Worm (Caenorhabditis elegans) whole organism, late embryonic: ENCODE measurements around the gene ztf-8.

Experiments used
- C08G9.2 ChIP-seq: sonication (generic microtip); optimal IDR thresholded peaks from 2 replicates; lab custom pipeline; 2016; ENCODE audit warnings: mild to moderate bottlenecking, missing genetic modification characterization, moderate library complexity, missing compliant biosample characterization
- K02D7.2 ChIP-seq: sonication (generic microtip); optimal IDR thresholded peaks from 2 replicates; lab custom pipeline; 2017; ENCODE audit warnings: mild to moderate bottlenecking, missing genetic modification characterization, missing compliant biosample characterization
- Y22D7AL.16 ChIP-seq: sonication (generic microtip); optimal IDR thresholded peaks from 2 replicates; lab custom pipeline; 2016; ENCODE audit warnings: missing genetic modification characterization, missing compliant biosample characterization
- ceh-14 ChIP-seq: sonication (generic microtip); optimal IDR thresholded peaks from 2 replicates; lab custom pipeline; 2016; ENCODE audit warnings: missing genotype, missing genetic modification characterization, missing compliant biosample characterization
- ceh-18 ChIP-seq: sonication (generic microtip); optimal IDR thresholded peaks from 2 replicates; lab custom pipeline; 2016; ENCODE audit warnings: missing genetic modification characterization, missing compliant biosample characterization
- ceh-19 ChIP-seq: fragments of 200-800 bp; sonication (Bioruptor generic); optimal IDR thresholded peaks from 2 replicates; lab custom pipeline; 2018; ENCODE audit warnings: mild to moderate bottlenecking, missing genetic modification characterization, missing compliant biosample characterization
- ceh-2 ChIP-seq: sonication (generic microtip); optimal IDR thresholded peaks from 2 replicates; lab custom pipeline; 2016; ENCODE audit warnings: missing genotype, missing genetic modification characterization, missing compliant biosample characterization
- ceh-22 ChIP-seq: sonication (generic microtip); optimal IDR thresholded peaks from 2 replicates; lab custom pipeline; 2017; ENCODE audit warnings: missing biosample characterization, missing genetic modification characterization
- ceh-30 ChIP-seq: fragments of 150-350 bp; optimal IDR thresholded peaks from 2 replicates; lab custom pipeline; 2014; ENCODE audit warnings: missing biosample characterization, missing genetic modification characterization
- ceh-34 ChIP-seq: sonication (generic microtip); optimal IDR thresholded peaks from 2 replicates; lab custom pipeline; 2016; ENCODE audit warnings: mild to moderate bottlenecking, missing genetic modification characterization, missing compliant biosample characterization
- ceh-48 ChIP-seq: sonication (generic microtip); optimal IDR thresholded peaks from 2 replicates; lab custom pipeline; 2016; ENCODE audit warnings: missing genetic modification characterization, inconsistent platforms, missing compliant biosample characterization
- ceh-6 ChIP-seq: fragments of 200-800 bp; sonication (Bioruptor generic); optimal IDR thresholded peaks from 2 replicates; lab custom pipeline; 2018; ENCODE audit warnings: mild to moderate bottlenecking, missing genetic modification characterization, missing compliant biosample characterization
- che-1 ChIP-seq: sonication (generic microtip); optimal IDR thresholded peaks from 2 replicates; lab custom pipeline; 2016; ENCODE audit warnings: mild to moderate bottlenecking, missing genetic modification characterization, missing compliant biosample characterization
- dmd-4 ChIP-seq: sonication (generic microtip); optimal IDR thresholded peaks from 2 replicates; lab custom pipeline; 2016; ENCODE audit warnings: borderline replicate concordance, missing genetic modification characterization, missing compliant biosample characterization
- elt-2 ChIP-seq: sonication (generic microtip); optimal IDR thresholded peaks from 2 replicates; lab custom pipeline; 2016; ENCODE audit warnings: missing genetic modification reagents, missing genetic modification characterization, missing compliant biosample characterization
- elt-4 ChIP-seq: sonication (generic microtip); optimal IDR thresholded peaks from 2 replicates; lab custom pipeline; 2016; ENCODE audit warnings: missing genetic modification characterization, missing compliant biosample characterization
- eyg-1 ChIP-seq: sonication (generic microtip); optimal IDR thresholded peaks from 2 replicates; lab custom pipeline; 2016; ENCODE audit warnings: missing genotype, missing genetic modification characterization, missing compliant biosample characterization
- fkh-10 ChIP-seq: fragments of 150-350 bp; optimal IDR thresholded peaks from 2 replicates; lab custom pipeline; 2014; ENCODE audit warnings: missing biosample characterization, missing genetic modification reagents, missing genetic modification characterization
- gmeb-2 ChIP-seq: sonication (generic microtip); optimal IDR thresholded peaks from 2 replicates; lab custom pipeline; 2016; ENCODE audit warnings: missing genetic modification characterization, inconsistent platforms, missing compliant biosample characterization
- hlh-13 ChIP-seq: fragments of 200-800 bp; sonication (Bioruptor generic); optimal IDR thresholded peaks from 2 replicates; lab custom pipeline; 2018; ENCODE audit warnings: mild to moderate bottlenecking, missing genetic modification characterization, missing compliant biosample characterization
- hlh-15 ChIP-seq: sonication (generic microtip); optimal IDR thresholded peaks from 2 replicates; lab custom pipeline; 2016; ENCODE audit warnings: missing genetic modification characterization, missing compliant biosample characterization
- hlh-8 ChIP-seq: sonication (generic microtip); optimal IDR thresholded peaks from 2 replicates; lab custom pipeline; 2016; ENCODE audit warnings: missing genotype, missing genetic modification characterization, missing compliant biosample characterization
- lim-6 ChIP-seq: sonication (generic microtip); optimal IDR thresholded peaks from 2 replicates; lab custom pipeline; 2016; ENCODE audit warnings: missing genetic modification characterization, missing compliant biosample characterization
- lin-11 ChIP-seq: fragments of 200-800 bp; sonication (Bioruptor generic); optimal IDR thresholded peaks from 2 replicates; lab custom pipeline; 2018; ENCODE audit warnings: mild to moderate bottlenecking, missing genetic modification characterization, missing compliant biosample characterization
- madf-2 ChIP-seq: sonication (generic microtip); optimal IDR thresholded peaks from 2 replicates; lab custom pipeline; 2017; ENCODE audit warnings: missing genetic modification characterization, missing compliant biosample characterization
- nfya-1 ChIP-seq: sonication (generic microtip); optimal IDR thresholded peaks from 2 replicates; lab custom pipeline; 2017; ENCODE audit warnings: missing genetic modification characterization, mild to moderate bottlenecking, missing compliant biosample characterization, antibody characterized with exemption, moderate library complexity
- nhr-11 ChIP-seq: fragments of 150-350 bp; optimal IDR thresholded peaks from 2 replicates; lab custom pipeline; 2014; ENCODE audit warnings: missing biosample characterization, missing genetic modification characterization
- nhr-232 ChIP-seq: sonication (generic microtip); optimal IDR thresholded peaks from 2 replicates; lab custom pipeline; 2016; ENCODE audit warnings: missing genetic modification characterization, missing compliant biosample characterization
- npax-4 ChIP-seq: sonication (generic microtip); optimal IDR thresholded peaks from 2 replicates; lab custom pipeline; 2016; ENCODE audit warnings: missing genetic modification characterization, missing compliant biosample characterization
- pat-9 ChIP-seq: fragments of 200-800 bp; sonication (Bioruptor generic); optimal IDR thresholded peaks from 2 replicates; lab custom pipeline; 2018; ENCODE audit warnings: mild to moderate bottlenecking, missing genetic modification characterization, moderate library complexity, missing compliant biosample characterization
- pax-1 ChIP-seq: fragments of 150-350 bp; optimal IDR thresholded peaks from 2 replicates; lab custom pipeline; 2014; ENCODE audit warnings: missing biosample characterization, missing genetic modification characterization
- pha-4 ChIP-seq: fragments of 150-350 bp; optimal IDR thresholded peaks from 2 replicates; lab custom pipeline; 2018; ENCODE audit warnings: missing biosample characterization, missing genetic modification reagents, missing genetic modification characterization
- sdc-2 ChIP-seq: sonication (generic microtip); optimal IDR thresholded peaks from 2 replicates; lab custom pipeline; 2016; ENCODE audit warnings: missing genotype, missing genetic modification characterization, missing compliant biosample characterization
- sox-2 ChIP-seq: fragments of 200-800 bp; sonication (Bioruptor generic); IDR thresholded peaks from 2 replicates; pipeline ENCODE4 v1.3.6; 2022; ENCODE audit warnings: missing genetic modification reagents, missing genetic modification characterization, missing compliant biosample characterization
- sox-4 ChIP-seq: sonication (generic microtip); optimal IDR thresholded peaks from 2 replicates; lab custom pipeline; 2017; ENCODE audit warnings: mild to moderate bottlenecking, missing genetic modification characterization, inconsistent platforms, missing compliant biosample characterization
- syd-9 ChIP-seq: sonication (generic microtip); optimal IDR thresholded peaks from 2 replicates; lab custom pipeline; 2016; ENCODE audit warnings: mild to moderate bottlenecking, missing genetic modification characterization, moderate library complexity, missing compliant biosample characterization
- ttx-3 ChIP-seq: sonication (generic microtip); optimal IDR thresholded peaks from 2 replicates; lab custom pipeline; 2016; ENCODE audit warnings: missing genetic modification reagents, missing genetic modification characterization, missing compliant biosample characterization
- unc-3 ChIP-seq, 2 experiments: fragments of 200-800 bp in 1 of 2; sonication (Bioruptor generic) in 1 of 2; sonication (generic microtip) in 1 of 2; conservative IDR thresholded peaks in 1 of 2; optimal IDR thresholded peaks in 1 of 2; 2 replicates each; pipeline versions ENCODE4 v1.3.6 to Lab custom; 2016 to 2022; ENCODE audit warnings: missing compliant biosample characterization in 2 of 2, missing genetic modification characterization in 2 of 2, missing genetic modification reagents in 1 of 2
- unc-42 ChIP-seq: sonication (generic microtip); optimal IDR thresholded peaks from 2 replicates; lab custom pipeline; 2016; ENCODE audit warnings: missing genotype, missing genetic modification characterization, missing compliant biosample characterization
- unc-55 ChIP-seq: sonication (generic microtip); optimal IDR thresholded peaks from 2 replicates; lab custom pipeline; 2017; ENCODE audit warnings: missing biosample characterization, missing genetic modification reagents, missing genetic modification characterization

ztf-8 gene

DNA sequence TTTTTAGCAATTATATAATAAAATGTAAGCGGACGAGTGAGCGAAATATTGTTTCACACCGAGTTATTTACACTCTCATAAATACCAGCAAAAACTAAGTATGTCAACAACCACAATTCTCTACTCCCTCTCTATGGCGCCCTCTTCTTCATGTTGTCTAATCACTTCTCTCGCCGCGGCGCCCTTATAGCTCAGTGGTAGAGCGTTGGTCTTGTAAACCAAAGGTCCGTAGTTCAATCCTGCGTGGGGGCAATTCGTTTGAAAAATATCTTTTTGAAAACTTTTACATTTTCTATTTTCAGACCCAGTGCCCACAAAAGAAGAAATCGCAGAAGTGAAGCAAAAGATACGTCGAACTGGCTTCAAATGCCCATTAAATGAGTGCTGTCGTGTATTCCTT is 32.5 kb upstream of the ztf-8 start (continued):
- TF ChIP-seq pax-1 (tag; lab: Kevin White, UChicago) (no peak), madf-2 (tag; lab: Kevin White, UChicago) (peak; percentile 70), ceh-14 (tag; lab: Kevin White, UChicago) (peak; percentile 90), ceh-30 (tag; lab: Kevin White, UChicago) (no peak), ceh-19 (GFP tag; lab: Kevin White, UChicago) (peak; percentile 52), sox-2 (GFP tag; lab: Robert Waterston, UW) (no peak), ceh-18 (peak; percentile 67), sox-4 (peak; percentile 79), nhr-11 (tag; lab: Kevin White, UChicago) (no peak), unc-3 (GFP tag; conservative IDR thresholded peaks at IDR 0.05; lab: Robert Waterston, UW) (peak; percentile 71), unc-3 (tag; optimal IDR thresholded peaks at IDR 0.05; lab: Kevin White, UChicago) (peak; percentile 37), pha-4 (tag; lab: Kevin White, UChicago) (no peak), ceh-48 (tag; lab: Kevin White, UChicago) (peak; percentile 24), eyg-1 (no peak), nhr-232 (tag; lab: Kevin White, UChicago) (peak; percentile 59), nfya-1 (tag; lab: Kevin White, UChicago) (no peak), ceh-34 (peak; percentile 15), unc-55 (GFP tag; lab: Kevin White, UChicago) (no peak), sdc-2 (tag; lab: Kevin White, UChicago) (peak; percentile 54), syd-9 (tag; lab: Kevin White, UChicago) (peak; percentile 46), Y22D7AL.16 (tag; lab: Kevin White, UChicago) (peak; percentile 51), lim-6 (tag; lab: Kevin White, UChicago) (no peak), hlh-15 (tag; lab: Kevin White, UChicago) (peak; percentile 20), K02D7.2 (peak; percentile 76), npax-4 (tag; lab: Kevin White, UChicago) (peak; percentile 44), pat-9 (tag; lab: Kevin White, UChicago) (peak; percentile 61), ttx-3 (tag; lab: Kevin White, UChicago) (peak; percentile 61), dmd-4 (tag; lab: Kevin White, UChicago) (no peak), elt-2 (tag; lab: Kevin White, UChicago) (peak; percentile 50), che-1 (peak; percentile 73), unc-42 (tag; lab: Kevin White, UChicago) (peak; percentile 18)
- TF ChIP-seq, all 69 proteins: peak for 47

DNA sequence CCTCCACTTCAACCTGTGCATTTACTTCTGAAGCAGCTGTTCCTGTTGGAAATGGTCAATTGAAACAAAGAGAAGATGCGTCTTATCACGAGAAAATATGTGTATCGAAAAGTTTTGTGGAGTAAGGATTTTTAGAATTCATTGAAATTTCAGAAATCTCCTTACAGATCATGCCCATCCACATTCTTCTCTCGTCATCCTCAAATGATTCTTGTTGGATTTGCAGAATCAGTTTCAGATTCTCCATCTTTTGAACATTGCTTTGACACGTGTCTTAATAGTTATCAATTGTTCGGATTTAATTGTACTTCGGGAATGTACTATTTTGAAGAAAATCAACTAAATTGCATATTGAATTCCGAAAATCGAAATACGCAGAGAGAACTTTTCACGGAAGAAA is 30.8 kb upstream of the ztf-8 start:
- TF ChIP-seq madf-2 (tag; lab: Kevin White, UChicago) (no peak), ceh-6 (GFP tag; lab: Kevin White, UChicago) (no peak), sox-4 (no peak), hlh-8 (no peak), gmeb-2 (tag; lab: Kevin White, UChicago) (no peak), ceh-48 (tag; lab: Kevin White, UChicago) (no peak), eyg-1 (no peak), elt-4 (tag; lab: Kevin White, UChicago) (no peak), ttx-3 (tag; lab: Kevin White, UChicago) (no peak), ceh-2 (tag; lab: Kevin White, UChicago) (no peak), C08G9.2 (tag; lab: Kevin White, UChicago) (no peak), ceh-22 (no peak), fkh-10 (GFP tag; lab: Kevin White, UChicago) (no peak), hlh-13 (GFP tag; lab: Kevin White, UChicago) (no peak), lim-6 (tag; lab: Kevin White, UChicago) (no peak), lin-11 (tag; lab: Kevin White, UChicago) (no peak), elt-2 (tag; lab: Kevin White, UChicago) (no peak)
